Fruit fly (Drosophila melanogaster) S2 (cell line): ENCODE results near the gene sty.

Source experiments
- CG8478 ChIP-seq: fragments of >200 bp; optimal IDR thresholded peaks from 2 replicates; lab custom pipeline; 2018
- CTCF ChIP-seq, 2 experiments: fragments of >200 bp; optimal IDR thresholded peaks; 2 replicates each; lab custom pipeline; 2018

The sty gene

dm6 chr3L:3399249-3399922 lies 25.3 kb downstream of the sty start:
- TF ChIP-seq CTCF (optimal IDR thresholded peaks at IDR 0.05; lab: Kevin White, UChicago) (no peak), CG8478 (lab: Kevin White, UChicago) (no peak)

dm6 chr3L:3398496-3398895 lies 26.2 kb downstream of the sty start:
- TF ChIP-seq CG8478 (lab: Kevin White, UChicago), result no peak
- TF ChIP-seq CTCF (optimal IDR thresholded peaks at IDR 0.05; lab: Kevin White, UChicago), result no peak

dm6 chr3L:3397849-3398248 lies 26.9 kb downstream of the sty start:
- TF ChIP-seq CG8478 (lab: Kevin White, UChicago) (no peak), CTCF (optimal IDR thresholded peaks at IDR 0.05; lab: Kevin White, UChicago) (no peak)

dm6 chr3L:3397309-3397821 lies 27.4 kb downstream of the sty start:
- TF ChIP-seq CG8478 (lab: Kevin White, UChicago) (no peak), CTCF (optimal IDR thresholded peaks at IDR 0.05; lab: Kevin White, UChicago) (no peak)

DNA sequence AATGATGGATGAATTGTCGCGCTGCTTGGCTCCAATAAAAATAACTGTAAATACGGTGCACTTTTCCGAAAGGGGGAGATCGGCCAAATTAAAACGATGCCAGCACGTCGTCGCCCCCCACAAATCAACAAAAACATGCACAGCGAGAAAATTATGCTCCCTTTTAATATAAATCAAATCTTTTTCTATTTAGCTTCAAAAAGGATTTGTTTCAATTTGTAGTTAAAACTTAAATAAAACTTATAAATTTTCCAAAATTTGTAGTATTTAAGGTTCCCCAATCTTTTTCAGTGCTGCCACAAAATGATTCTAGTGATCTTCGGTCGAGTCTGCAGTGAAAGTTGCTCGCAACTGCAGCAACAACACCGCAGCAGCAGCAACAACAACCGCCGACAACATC lies 28.7 kb downstream of the sty start:
- TF ChIP-seq CTCF (optimal IDR thresholded peaks at IDR 0.05; lab: Kevin White, UChicago), result no peak
- no peak for TF ChIP-seq CG8478 (lab: Kevin White, UChicago)

- no peak for TF ChIP-seq CTCF (optimal IDR thresholded peaks at IDR 0.05; lab: Kevin White, UChicago)
- TF ChIP-seq CG8478 (lab: Kevin White, UChicago), result no peak
Measured at dm6 chr3L:3394854-3395723, 29.6 kb downstream of the sty start.

dm6 chr3L:3393951-3394834 lies 30.5 kb downstream of the sty start:
- TF ChIP-seq CG8478 (lab: Kevin White, UChicago), result no peak
- TF ChIP-seq CTCF (optimal IDR thresholded peaks at IDR 0.05; lab: Kevin White, UChicago), result no peak

- TF ChIP-seq CG8478 (lab: Kevin White, UChicago) (no peak), CTCF (optimal IDR thresholded peaks at IDR 0.05; lab: Kevin White, UChicago) (no peak)
Measured at dm6 chr3L:3391871-3392270, 32.9 kb downstream of the sty start.

DNA sequence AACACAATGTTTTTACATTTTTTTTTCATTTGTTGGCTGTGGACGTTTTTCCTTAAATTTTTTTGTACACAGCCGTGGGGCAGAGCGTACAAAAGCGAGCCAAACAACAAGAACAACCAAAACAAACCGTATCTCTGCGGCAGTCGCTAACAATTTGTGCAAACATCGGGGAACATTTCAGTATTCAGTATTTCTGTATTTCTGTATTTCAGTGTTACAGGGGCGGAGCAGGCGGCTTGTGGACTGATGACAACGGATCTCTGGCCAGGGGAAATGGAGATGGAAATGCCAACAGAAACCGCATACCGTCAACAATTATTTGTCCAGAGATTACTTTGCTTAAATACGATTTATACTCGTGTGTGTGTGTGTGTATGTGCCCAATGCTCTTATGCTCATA lies 34.2 kb downstream of the sty start:
- no peak for TF ChIP-seq CG8478 (lab: Kevin White, UChicago)
- TF ChIP-seq CTCF (optimal IDR thresholded peaks at IDR 0.05; lab: Kevin White, UChicago), result no peak

- TF ChIP-seq CTCF (optimal IDR thresholded peaks at IDR 0.05; lab: Kevin White, UChicago) (no peak), CG8478 (lab: Kevin White, UChicago) (no peak)
Measured at dm6 chr3L:3389666-3390059, 35.1 kb downstream of the sty start.

DNA sequence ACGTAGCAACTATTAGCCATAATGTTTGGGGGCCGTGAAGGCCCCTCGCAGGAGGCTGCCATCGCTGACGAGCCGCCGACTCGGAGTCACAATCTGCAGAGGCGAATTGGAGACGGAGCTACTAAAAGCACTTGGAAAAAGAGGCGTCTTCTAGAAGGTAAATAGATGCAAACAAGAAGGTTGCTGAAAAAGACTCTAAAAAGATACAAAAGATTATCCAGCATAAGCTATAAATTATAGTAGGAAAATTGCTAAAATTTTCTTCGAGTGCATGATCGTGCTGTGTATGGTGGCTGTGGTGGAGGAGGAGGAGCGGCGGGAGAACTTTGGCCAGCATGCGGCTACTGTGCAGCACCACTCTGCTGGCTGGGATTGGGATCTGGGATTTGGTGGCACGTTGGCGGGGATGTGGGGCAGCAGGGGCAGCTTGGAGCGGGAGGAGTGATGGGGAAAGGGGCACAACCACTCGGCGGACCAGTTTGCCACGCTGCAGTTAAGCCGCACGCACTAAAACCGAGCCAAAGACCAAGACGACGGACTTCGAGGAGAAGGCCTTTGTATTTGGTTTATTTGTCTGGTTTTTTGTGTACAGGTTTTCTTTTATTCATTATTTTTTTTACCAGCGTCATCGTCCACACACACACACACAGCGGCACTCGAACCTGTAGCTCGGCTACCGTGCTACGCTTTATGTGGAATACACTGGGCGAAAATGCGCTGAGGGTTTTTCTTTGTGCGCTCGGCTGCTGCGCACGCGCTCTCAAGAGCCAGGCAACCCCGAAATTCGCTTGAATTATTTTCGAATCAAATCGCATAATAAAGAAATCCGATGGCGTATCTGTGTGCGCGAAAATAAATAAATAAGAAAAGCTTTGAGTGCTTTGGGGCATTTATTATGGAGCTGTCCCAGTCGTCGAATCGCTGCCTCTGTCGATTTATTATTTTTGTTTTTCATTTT lies 35.7 kb downstream of the sty start:
- TF ChIP-seq CG8478 (lab: Kevin White, UChicago), result no peak
- no peak for TF ChIP-seq CTCF (optimal IDR thresholded peaks at IDR 0.05; lab: Kevin White, UChicago)

- TF ChIP-seq CG8478 (lab: Kevin White, UChicago) (no peak), CTCF (optimal IDR thresholded peaks at IDR 0.05; lab: Kevin White, UChicago) (no peak)
Measured at dm6 chr3L:3387619-3388018, 37.1 kb downstream of the sty start.

- TF ChIP-seq CG8478 (lab: Kevin White, UChicago), result no peak
- no peak for TF ChIP-seq CTCF (optimal IDR thresholded peaks at IDR 0.05; lab: Kevin White, UChicago)
Measured at dm6 chr3L:3386730-3387129, 38.0 kb downstream of the sty start.
